Fruit fly (Drosophila melanogaster) whole organism, pupa: Measurements from ENCODE around the gene gish.

Experiments used
- CG10348 ChIP-seq: fragments of 200-800 bp; sonication (Bioruptor generic); IDR thresholded peaks from 2 replicates; pipeline ENCODE4 v1.3.6; 2022; ENCODE audit warnings: missing biosample characterization, missing genetic modification characterization
- CG12605 ChIP-seq: fragments of 200-800 bp; sonication (Bioruptor generic); IDR thresholded peaks from 2 replicates; pipeline ENCODE4 v1.3.6; 2022; ENCODE audit warnings: missing biosample characterization, missing genetic modification characterization
- CG15710 ChIP-seq: fragments of 200-800 bp; sonication (Bioruptor generic); optimal IDR thresholded peaks from 2 replicates; lab custom pipeline; 2018; ENCODE audit warnings: missing biosample characterization, mild to moderate bottlenecking, missing genetic modification characterization, moderate library complexity
- CG32121 ChIP-seq: fragments of 200-800 bp; sonication (Bioruptor generic); IDR thresholded peaks from 2 replicates; pipeline ENCODE4 v1.3.6; 2022; ENCODE audit warnings: missing biosample characterization, missing genetic modification characterization
- CG34367 ChIP-seq: fragments of 200-800 bp; sonication (Bioruptor generic); optimal IDR thresholded peaks from 2 replicates; lab custom pipeline; 2018; ENCODE audit warnings: missing biosample characterization, mild to moderate bottlenecking, missing genetic modification characterization
- CG4496 ChIP-seq: fragments of 200-800 bp; sonication (Bioruptor generic); IDR thresholded peaks from 3 replicates; pipeline ENCODE4 v1.3.6; 2022; ENCODE audit warnings: missing biosample characterization, missing genetic modification characterization
- CG9948 ChIP-seq: fragments of 200-800 bp; sonication (Bioruptor generic); optimal IDR thresholded peaks from 2 replicates; lab custom pipeline; 2018; ENCODE audit warnings: missing biosample characterization, mild to moderate bottlenecking, missing genetic modification characterization, moderate library complexity
- EcR ChIP-seq: fragments of 200-800 bp; sonication (Bioruptor generic); optimal IDR thresholded peaks from 3 replicates; lab custom pipeline; 2019; ENCODE audit warnings: missing biosample characterization, missing genetic modification characterization, mild to moderate bottlenecking, moderate library complexity, missing genetic modification reagents
- Ets98B ChIP-seq: fragments of 200-800 bp; sonication (Bioruptor generic); IDR thresholded peaks from 2 replicates; pipeline ENCODE4 v1.3.6; 2022; ENCODE audit warnings: missing biosample characterization, missing genetic modification characterization
- Pif1B ChIP-seq: fragments of 200-800 bp; sonication (Bioruptor generic); optimal IDR thresholded peaks from 3 replicates; lab custom pipeline; 2016; ENCODE audit warnings: missing biosample characterization, missing genetic modification characterization
- Snoo ChIP-seq: fragments of 200-800 bp; sonication (Bioruptor generic); optimal IDR thresholded peaks from 3 replicates; lab custom pipeline; 2017; ENCODE audit warnings: missing biosample characterization, mild to moderate bottlenecking, missing genetic modification characterization, inconsistent platforms
- rn ChIP-seq: fragments of 200-800 bp; sonication (Bioruptor generic); IDR thresholded peaks from 2 replicates; pipeline ENCODE4 v1.3.6; 2022; ENCODE audit warnings: missing biosample characterization, missing genetic modification characterization

- no peak for TF ChIP-seq Snoo (tag; lab: Kevin White, UChicago)
- no peak for TF ChIP-seq Pif1B (GFP tag; lab: Kevin White, UChicago)
- no peak for TF ChIP-seq CG9948 (tag; lab: Kevin White, UChicago)
- no peak for TF ChIP-seq EcR (GFP tag; lab: Kevin White, UChicago)
- TF ChIP-seq CG10348: no peak
- TF ChIP-seq CG32121: no peak
- TF ChIP-seq rn (GFP tag; lab: Robert Waterston, UW): no peak
- TF ChIP-seq CG15710 (tag; lab: Kevin White, UChicago): no peak
- no peak for TF ChIP-seq Ets98B (GFP tag; lab: Robert Waterston, UW)
- TF ChIP-seq CG34367: no peak
- no peak for TF ChIP-seq CG12605
- no peak for TF ChIP-seq CG4496 (GFP tag; lab: Robert Waterston, UW)
Measured at dm6 chr3R:16334797-16335196, 62.5 kb downstream of the gish start.
